Worm (Caenorhabditis elegans): ENCODE results near the gene C37C3.1.

- TF ChIP-seq attf-6 (GFP tag; IDR thresholded peaks at IDR 0.05) = no peak
- TF ChIP-seq ceh-58 (GFP tag; IDR thresholded peaks at IDR 0.05) = no peak
Observed at ce11 chrV:7836911-7837310, 20.9 kb upstream of the C37C3.1 start, which contains the start of gene txt-5.
